Worm (Caenorhabditis elegans): ENCODE results near the gene Y57A10A.13.
A peak's percentile ranks its signal among the peaks of the same experiment; 100 is the strongest.

The Y57A10A.13 gene

ce11 chrII:12199912-12200637, 15.4 kb upstream of the Y57A10A.13 start, which contains the start of gene polg-1:
polg-1 (minus strand) TSS chrII:12199962.
- TF ChIP-seq nhr-11 (tag; optimal IDR thresholded peaks at IDR 0.05) (no peak), ceh-28 (tag; optimal IDR thresholded peaks at IDR 0.05) (peak; percentile 88)

- TF ChIP-seq nhr-28 (tag; optimal IDR thresholded peaks at IDR 0.05) (no peak), ceh-28 (tag; optimal IDR thresholded peaks at IDR 0.05) (peak; percentile 62)
These were observed 14.5 kb upstream of the Y57A10A.13 start for ce11 chrII:12199209-12199608.

ce11 chrII:12189193-12189592, 4.5 kb upstream of the Y57A10A.13 start:
- no peak for TF ChIP-seq ceh-28 (tag; optimal IDR thresholded peaks at IDR 0.05)
- no peak for TF ChIP-seq nhr-76 (tag; optimal IDR thresholded peaks at IDR 0.05)
- TF ChIP-seq ceh-9 (tag; optimal IDR thresholded peaks at IDR 0.05): no peak
- TF ChIP-seq pha-4 (tag; optimal IDR thresholded peaks at IDR 0.05): no peak
- TF ChIP-seq R02D3.7 (tag; optimal IDR thresholded peaks at IDR 0.05): peak; percentile 64
- TF ChIP-seq lin-15B (tag; optimal IDR thresholded peaks at IDR 0.05): no peak
- peak; percentile 8 for TF ChIP-seq pqm-1 (tag; optimal IDR thresholded peaks at IDR 0.05)

- TF ChIP-seq unc-39 (tag; optimal IDR thresholded peaks at IDR 0.05) (no peak), ZK546.5 (tag; optimal IDR thresholded peaks at IDR 0.05) (no peak), ztf-4 (tag; optimal IDR thresholded peaks at IDR 0.05) (no peak), mml-1 (tag; optimal IDR thresholded peaks at IDR 0.05) (no peak), mdl-1 (tag; optimal IDR thresholded peaks at IDR 0.05) (no peak), lsy-12 (tag; optimal IDR thresholded peaks at IDR 0.05) (no peak), nfya-1 (tag; optimal IDR thresholded peaks at IDR 0.05; ENCODE audit: insufficient read depth) (no peak), egl-5 (tag; optimal IDR thresholded peaks at IDR 0.05) (no peak), nhr-43 (tag; optimal IDR thresholded peaks at IDR 0.05; ENCODE audit: poor library complexity, severe bottlenecking) (no peak), nhr-23 (tag; optimal IDR thresholded peaks at IDR 0.05) (no peak), nhr-25 (tag; optimal IDR thresholded peaks at IDR 0.05) (no peak), jun-1 (tag; optimal IDR thresholded peaks at IDR 0.05) (no peak), nhr-28 (tag; optimal IDR thresholded peaks at IDR 0.05) (no peak), ceh-28 (tag; optimal IDR thresholded peaks at IDR 0.05) (no peak), elt-2 (tag; optimal IDR thresholded peaks at IDR 0.05) (peak; percentile 68), nhr-77 (tag; optimal IDR thresholded peaks at IDR 0.05) (no peak), skn-1 (tag; optimal IDR thresholded peaks at IDR 0.05) (no peak), fos-1 (tag; optimal IDR thresholded peaks at IDR 0.05) (no peak), snpc-4 (tag; optimal IDR thresholded peaks at IDR 0.05) (no peak), fkh-2 (tag; optimal IDR thresholded peaks at IDR 0.05) (no peak), pqm-1 (tag; optimal IDR thresholded peaks at IDR 0.05) (peak; percentile 24), eor-1 (tag; optimal IDR thresholded peaks at IDR 0.05) (no peak), nhr-76 (tag; optimal IDR thresholded peaks at IDR 0.05) (peak; percentile 71), aly-2 (tag; optimal IDR thresholded peaks at IDR 0.05) (no peak), zag-1 (tag; optimal IDR thresholded peaks at IDR 0.05) (no peak), ztf-11 (tag; optimal IDR thresholded peaks at IDR 0.05) (no peak)
These were observed 2.0 kb upstream of the Y57A10A.13 start for ce11 chrII:12186726-12187125.

- TF ChIP-seq egl-27 (tag; optimal IDR thresholded peaks at IDR 0.05) (peak; percentile 24), pha-4 (tag; optimal IDR thresholded peaks at IDR 0.05) (peak; percentile 58), pqm-1 (tag; optimal IDR thresholded peaks at IDR 0.05) (peak; percentile 94), hmg-11 (tag; optimal IDR thresholded peaks at IDR 0.05) (no peak), mml-1 (tag; optimal IDR thresholded peaks at IDR 0.05) (no peak), eor-1 (tag; optimal IDR thresholded peaks at IDR 0.05) (no peak), mdl-1 (tag; optimal IDR thresholded peaks at IDR 0.05) (no peak), nhr-237 (tag; optimal IDR thresholded peaks at IDR 0.05) (no peak), lsy-12 (tag; optimal IDR thresholded peaks at IDR 0.05) (no peak), ceh-9 (tag; optimal IDR thresholded peaks at IDR 0.05) (no peak), egl-5 (tag; optimal IDR thresholded peaks at IDR 0.05) (no peak), ceh-28 (tag; optimal IDR thresholded peaks at IDR 0.05) (peak; percentile 8), nhr-11 (tag; optimal IDR thresholded peaks at IDR 0.05) (no peak), nhr-12 (tag; optimal IDR thresholded peaks at IDR 0.05) (no peak), ZK546.5 (tag; optimal IDR thresholded peaks at IDR 0.05) (no peak), jun-1 (tag; optimal IDR thresholded peaks at IDR 0.05) (peak; percentile 44), sea-2 (GFP tag; optimal IDR thresholded peaks at IDR 0.05) (no peak), nhr-67 (tag; optimal IDR thresholded peaks at IDR 0.05) (no peak), nhr-77 (tag; optimal IDR thresholded peaks at IDR 0.05) (no peak), ceh-16 (tag; optimal IDR thresholded peaks at IDR 0.05) (no peak), elt-2 (tag; optimal IDR thresholded peaks at IDR 0.05) (peak; percentile 98), nfya-1 (tag; optimal IDR thresholded peaks at IDR 0.05; ENCODE audit: insufficient read depth) (peak; percentile 13), lin-39 (tag; optimal IDR thresholded peaks at IDR 0.05) (no peak), tbx-2 (tag; optimal IDR thresholded peaks at IDR 0.05) (no peak), skn-1 (tag; optimal IDR thresholded peaks at IDR 0.05) (peak; percentile 92), zag-1 (tag; optimal IDR thresholded peaks at IDR 0.05) (no peak), ztf-4 (tag; optimal IDR thresholded peaks at IDR 0.05) (no peak), daf-12 (tag; optimal IDR thresholded peaks at IDR 0.05) (no peak), snpc-4 (tag; optimal IDR thresholded peaks at IDR 0.05) (no peak), nhr-43 (tag; optimal IDR thresholded peaks at IDR 0.05; ENCODE audit: poor library complexity, severe bottlenecking) (no peak)
These were observed 1.0 kb upstream of the Y57A10A.13 start, which contains the start of gene Y57A10A.14 for ce11 chrII:12185710-12186109. Y57A10A.14 (plus strand) TSS chrII:12185937.
